Fruit fly (Drosophila melanogaster): ENCODE measurements around the gene CG18048.

The CG18048 gene

dm6 chr3R:6303738-6304137, 42.2 kb upstream of the CG18048 start, which contains the start of gene CG46396 (continued):
- no peak for TF ChIP-seq CrebB (tag; optimal IDR thresholded peaks at IDR 0.05)
- TF ChIP-seq Nf-YA (GFP tag; IDR thresholded peaks at IDR 0.05): no peak

dm6 chr3R:6304947-6305346, 41.0 kb upstream of the CG18048 start, which contains the start of gene Osi16:
TSS of gene Osi16 (plus strand) at chr3R:6305247.
- TF ChIP-seq hb (GFP tag; IDR thresholded peaks at IDR 0.05; ENCODE audit: partially characterized antibody) (0 out of 3 replicates have a peak, but pooled peaks have one; percentile 28), Blimp-1 (GFP tag; optimal IDR thresholded peaks at IDR 0.05) (peak; percentile 31), pita (GFP tag; optimal IDR thresholded peaks at IDR 0.05) (no peak)

- no peak for TF ChIP-seq Med (GFP tag)
- TF ChIP-seq CG17361 (GFP tag; IDR thresholded peaks at IDR 0.05): no peak
- TF ChIP-seq Neu2 (GFP tag; optimal IDR thresholded peaks at IDR 0.05; ENCODE audit: borderline replicate concordance): no peak
- TF ChIP-seq tll (GFP tag; optimal IDR thresholded peaks at IDR 0.05): no peak
- no peak for TF ChIP-seq CG32767 (GFP tag; IDR thresholded peaks at IDR 0.05)
- no peak for TF ChIP-seq oc (tag; optimal IDR thresholded peaks at IDR 0.05)
- no peak for TF ChIP-seq zfh1 (GFP tag; IDR thresholded peaks at IDR 0.05)
- TF ChIP-seq psq (GFP tag; optimal IDR thresholded peaks at IDR 0.05): no peak
- no peak for TF ChIP-seq ro (GFP tag; IDR thresholded peaks at IDR 0.05)
- no peak for TF ChIP-seq ind (GFP tag; optimal IDR thresholded peaks at IDR 0.05)
- no peak for TF ChIP-seq emc (GFP tag; optimal IDR thresholded peaks at IDR 0.05)
- TF ChIP-seq Mes4 (GFP tag; optimal IDR thresholded peaks at IDR 0.05): no peak
- TF ChIP-seq hkb (optimal IDR thresholded peaks at IDR 0.05): no peak
- no peak for TF ChIP-seq hkb (GFP tag; IDR thresholded peaks at IDR 0.05)
- no peak for TF ChIP-seq jing (GFP tag; optimal IDR thresholded peaks at IDR 0.05)
These were observed 39.3 kb upstream of the CG18048 start, which contains the start of gene CG46026 for dm6 chr3R:6306584-6306983. TSS of gene CG46026 (plus strand) at chr3R:6306884.

- TF ChIP-seq Sin3A (optimal IDR thresholded peaks at IDR 0.05): no peak
- no peak for TF ChIP-seq CG42726 (GFP tag; IDR thresholded peaks at IDR 0.05; ENCODE audit: partially characterized antibody)
- TF ChIP-seq Side (GFP tag; optimal IDR thresholded peaks at IDR 0.05): no peak
- no peak for TF ChIP-seq Hsf (GFP tag; optimal IDR thresholded peaks at IDR 0.05)
- TF ChIP-seq Sry-β (GFP tag; optimal IDR thresholded peaks at IDR 0.05): no peak
- no peak for TF ChIP-seq grau (tag; optimal IDR thresholded peaks at IDR 0.05)
- no peak for TF ChIP-seq odd (GFP tag; optimal IDR thresholded peaks at IDR 0.05)
- no peak for TF ChIP-seq E2f1 (GFP tag; IDR thresholded peaks at IDR 0.05)
- no peak for TF ChIP-seq NfI (GFP tag; optimal IDR thresholded peaks at IDR 0.05)
- TF ChIP-seq CG32767 (GFP tag; IDR thresholded peaks at IDR 0.05): no peak
- no peak for TF ChIP-seq unpg (GFP tag; optimal IDR thresholded peaks at IDR 0.05)
- no peak for TF ChIP-seq CG17359 (tag; optimal IDR thresholded peaks at IDR 0.05)
- no peak for TF ChIP-seq Atf-2 (GFP tag; optimal IDR thresholded peaks at IDR 0.05)
- TF ChIP-seq HLHmδ (GFP tag; optimal IDR thresholded peaks at IDR 0.05): no peak
- no peak for TF ChIP-seq HmgD (GFP tag; optimal IDR thresholded peaks at IDR 0.05)
- no peak for TF ChIP-seq CG31388 (GFP tag; optimal IDR thresholded peaks at IDR 0.05)
- TF ChIP-seq tx (GFP tag; optimal IDR thresholded peaks at IDR 0.05): no peak
These were observed 36.2 kb upstream of the CG18048 start, which contains the start of gene CG31560 for dm6 chr3R:6309676-6310075. TSS of gene CG31560 (plus strand) at chr3R:6309976.
